Fruit fly (Drosophila melanogaster): Measurements from ENCODE around the gene CG14671.

CG14671 gene

dm6 chr3R:5568590-5568989 lies 4.0 kb upstream of the CG14671 start, which contains the start of the genes CG2931 and Rheb (continued):
- TF ChIP-seq salr (GFP tag; optimal IDR thresholded peaks at IDR 0.05) (no peak), CG1621 (tag; optimal IDR thresholded peaks at IDR 0.05) (peak; percentile 23), Eip93F (GFP tag; optimal IDR thresholded peaks at IDR 0.05) (peak; percentile 67), vri (GFP tag; optimal IDR thresholded peaks at IDR 0.05) (peak; percentile 42), net (GFP tag; optimal IDR thresholded peaks at IDR 0.05) (no peak), CG6163 (GFP tag; IDR thresholded peaks at IDR 0.05) (no peak), svp (GFP tag) (peak; percentile 82), lz (GFP tag; optimal IDR thresholded peaks at IDR 0.05) (peak; percentile 67), CG3919 (GFP tag; optimal IDR thresholded peaks at IDR 0.05) (peak; percentile 40), Ets96B (tag; optimal IDR thresholded peaks at IDR 0.05) (peak; percentile 48), dsx (GFP tag; optimal IDR thresholded peaks at IDR 0.05; ENCODE audit: poor library complexity, severe bottlenecking) (no peak), spab (GFP tag; optimal IDR thresholded peaks at IDR 0.05) (no peak), CG31627 (GFP tag; optimal IDR thresholded peaks at IDR 0.05) (peak; percentile 65), esn (GFP tag; optimal IDR thresholded peaks at IDR 0.05) (peak; percentile 65), Eip78C (GFP tag) (peak; percentile 87), CG8632 (GFP tag; optimal IDR thresholded peaks at IDR 0.05) (no peak), Smox (GFP tag; optimal IDR thresholded peaks at IDR 0.05) (no peak), achi (GFP tag; optimal IDR thresholded peaks at IDR 0.05) (peak; percentile 25), CG34406 (GFP tag; optimal IDR thresholded peaks at IDR 0.05) (peak; percentile 36), CG16779 (tag; optimal IDR thresholded peaks at IDR 0.05) (no peak), CG4318 (GFP tag; optimal IDR thresholded peaks at IDR 0.05) (no peak), Ets21C (GFP tag; optimal IDR thresholded peaks at IDR 0.05) (no peak), cyc (GFP tag; optimal IDR thresholded peaks at IDR 0.05) (peak; percentile 33), CG32006 (GFP tag; optimal IDR thresholded peaks at IDR 0.05) (peak; percentile 44), CG8119 (GFP tag; IDR thresholded peaks at IDR 0.05) (peak; percentile 30; the same call in 1 of the 3 replicates), pdm3 (GFP tag; optimal IDR thresholded peaks at IDR 0.05) (peak; percentile 63), Hr4 (GFP tag; optimal IDR thresholded peaks at IDR 0.05) (peak; percentile 70), Sox102F (GFP tag; optimal IDR thresholded peaks at IDR 0.05) (no peak), CG11294 (GFP tag; IDR thresholded peaks at IDR 0.05) (no peak), CG9139 (GFP tag; optimal IDR thresholded peaks at IDR 0.05) (no peak), CG6792 (GFP tag; optimal IDR thresholded peaks at IDR 0.05) (peak; percentile 10)

- TF ChIP-seq Eip78C (GFP tag): peak; percentile 63
- no peak for TF ChIP-seq CG3919 (GFP tag; optimal IDR thresholded peaks at IDR 0.05)
- no peak for TF ChIP-seq Met (GFP tag; optimal IDR thresholded peaks at IDR 0.05)
- TF ChIP-seq Eip75B (GFP tag; optimal IDR thresholded peaks at IDR 0.05): no peak
- no peak for TF ChIP-seq CG6854 (GFP tag; optimal IDR thresholded peaks at IDR 0.05)
- peak; percentile 87 for TF ChIP-seq vri (GFP tag; optimal IDR thresholded peaks at IDR 0.05)
- no peak for TF ChIP-seq dsx (GFP tag; optimal IDR thresholded peaks at IDR 0.05; ENCODE audit: poor library complexity, severe bottlenecking)
- peak; percentile 42 for TF ChIP-seq CG16779 (tag; optimal IDR thresholded peaks at IDR 0.05)
- no peak for TF ChIP-seq CG3032 (tag; optimal IDR thresholded peaks at IDR 0.05)
- TF ChIP-seq Hr4 (GFP tag; optimal IDR thresholded peaks at IDR 0.05): peak; percentile 90
- no peak for TF ChIP-seq fd59A (GFP tag; optimal IDR thresholded peaks at IDR 0.05)
- no peak for TF ChIP-seq Sox15 (GFP tag; optimal IDR thresholded peaks at IDR 0.05)
- TF ChIP-seq Sox102F (GFP tag; optimal IDR thresholded peaks at IDR 0.05): no peak
- peak; percentile 56 for TF ChIP-seq Sox14 (GFP tag; optimal IDR thresholded peaks at IDR 0.05)
- no peak for TF ChIP-seq CG6808 (GFP tag; optimal IDR thresholded peaks at IDR 0.05)
- TF ChIP-seq Ets96B (tag; optimal IDR thresholded peaks at IDR 0.05): no peak
- TF ChIP-seq CG11762 (GFP tag; optimal IDR thresholded peaks at IDR 0.05; ENCODE audit: insufficient read depth): peak; percentile 23
- TF ChIP-seq acj6 (GFP tag; optimal IDR thresholded peaks at IDR 0.05): no peak
- no peak for TF ChIP-seq ss (GFP tag; optimal IDR thresholded peaks at IDR 0.05)
- TF ChIP-seq CG10669 (GFP tag; optimal IDR thresholded peaks at IDR 0.05): no peak
- TF ChIP-seq eg (GFP tag; IDR thresholded peaks at IDR 0.05): peak; percentile 93
- no peak for TF ChIP-seq achi (GFP tag; optimal IDR thresholded peaks at IDR 0.05)
- no peak for TF ChIP-seq fd85E (GFP tag; optimal IDR thresholded peaks at IDR 0.05)
- TF ChIP-seq Hr39 (GFP tag; optimal IDR thresholded peaks at IDR 0.05): no peak
- peak; percentile 82 for TF ChIP-seq CG11294 (GFP tag; IDR thresholded peaks at IDR 0.05)
- TF ChIP-seq Hr38 (GFP tag; optimal IDR thresholded peaks at IDR 0.05): no peak
- no peak for TF ChIP-seq CG7368 (GFP tag; optimal IDR thresholded peaks at IDR 0.05)
- TF ChIP-seq pdm3 (GFP tag; optimal IDR thresholded peaks at IDR 0.05): no peak
- TF ChIP-seq lz (GFP tag; optimal IDR thresholded peaks at IDR 0.05): peak; percentile 47
- TF ChIP-seq topi (GFP tag; optimal IDR thresholded peaks at IDR 0.05): no peak
- peak; percentile 80 for TF ChIP-seq svp (GFP tag)
- no peak for TF ChIP-seq CG6792 (GFP tag; optimal IDR thresholded peaks at IDR 0.05)
- no peak for TF ChIP-seq CG1621 (tag; optimal IDR thresholded peaks at IDR 0.05)
- TF ChIP-seq salr (GFP tag; optimal IDR thresholded peaks at IDR 0.05): no peak
Measured at dm6 chr3R:5565623-5566022, 1.0 kb upstream of the CG14671 start.
